Worm (Caenorhabditis elegans) whole organism, L2 larva: ENCODE measurements around the gene C25E10.16.

ENCODE experiments used
- ZK546.5 ChIP-seq: sonication (generic microtip); optimal IDR thresholded peaks from 2 replicates; lab custom pipeline; 2017; ENCODE audit warnings: missing biosample characterization, missing genetic modification characterization
- aly-2 ChIP-seq: fragments of 150-350 bp; optimal IDR thresholded peaks from 2 replicates; lab custom pipeline; 2014; ENCODE audit warnings: missing biosample characterization, missing genetic modification characterization
- ceh-82 ChIP-seq: fragments of 150-350 bp; optimal IDR thresholded peaks from 2 replicates; lab custom pipeline; 2014; ENCODE audit warnings: missing biosample characterization, missing genetic modification characterization
- lin-11 ChIP-seq: fragments of 150-350 bp; sonication (generic microtip); optimal IDR thresholded peaks from 2 replicates; lab custom pipeline; 2014; ENCODE audit warnings: missing biosample characterization, missing genetic modification characterization, inconsistent platforms, mixed read lengths
- lin-13 ChIP-seq: fragments of 150-350 bp; optimal IDR thresholded peaks from 2 replicates; lab custom pipeline; 2014; ENCODE audit warnings: missing biosample characterization, missing genetic modification reagents, missing genetic modification characterization
- nhr-237 ChIP-seq: fragments of 150-350 bp; optimal IDR thresholded peaks from 2 replicates; lab custom pipeline; 2014; ENCODE audit warnings: missing biosample characterization, missing genetic modification characterization
- zag-1 ChIP-seq: fragments of 150-350 bp; optimal IDR thresholded peaks from 2 replicates; lab custom pipeline; 2014; ENCODE audit warnings: missing biosample characterization, missing genetic modification characterization

DNA sequence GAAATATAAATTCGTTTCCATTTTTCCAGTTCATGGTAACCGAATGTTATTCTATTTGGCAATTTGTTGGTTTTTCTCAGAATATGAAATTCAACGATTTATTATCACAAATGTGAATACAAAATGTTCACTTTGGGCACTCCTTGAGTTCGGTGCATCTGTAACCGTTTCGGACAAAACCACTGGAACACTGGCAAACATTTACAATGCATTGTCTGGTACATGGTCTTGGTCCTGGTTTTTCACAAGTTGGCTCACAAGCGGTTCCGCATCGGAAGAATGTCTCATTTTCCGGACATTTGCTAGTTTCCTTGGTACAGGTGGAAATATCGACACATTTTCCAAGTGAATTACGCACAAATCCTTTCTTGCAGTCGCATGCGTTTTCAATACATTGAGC lies 6.1 kb downstream of the C25E10.16 start:
- TF ChIP-seq lin-11 (no peak), nhr-237 (tag; lab: Kevin White, UChicago) (no peak), ZK546.5 (tag; lab: Kevin White, UChicago) (no peak), lin-13 (GFP tag; lab: Kevin White, UChicago) (no peak), zag-1 (tag; lab: Kevin White, UChicago) (no peak), ceh-82 (no peak), aly-2 (no peak)
